Worm (Caenorhabditis elegans) whole organism, midembryonic: ENCODE data around the gene clec-166.

Experiments
- T22C8.4 ChIP-seq: fragments of 200-800 bp; sonication (Bioruptor generic); IDR thresholded peaks from 2 replicates; pipeline ENCODE4 v1.3.6; 2022; ENCODE audit warnings: missing genetic modification characterization, missing compliant biosample characterization
- cog-1 ChIP-seq: sonication (generic microtip); optimal IDR thresholded peaks from 2 replicates; lab custom pipeline; 2016; ENCODE audit warnings: missing genetic modification characterization, missing compliant biosample characterization
- flt-1 ChIP-seq: fragments of 200-800 bp; sonication (Bioruptor generic); IDR thresholded peaks from 2 replicates; pipeline ENCODE4 v1.3.6; 2022; ENCODE audit warnings: missing genetic modification characterization, missing compliant biosample characterization
- klf-2 ChIP-seq: fragments of 200-800 bp; sonication (Bioruptor generic); conservative IDR thresholded peaks from 2 replicates; pipeline ENCODE4 v1.3.6; 2022; ENCODE audit warnings: missing genetic modification reagents, missing genetic modification characterization, missing compliant biosample characterization
- med-1 ChIP-seq: sonication (generic microtip); optimal IDR thresholded peaks from 2 replicates; lab custom pipeline; 2017; ENCODE audit warnings: missing genetic modification characterization, mild to moderate bottlenecking, missing compliant biosample characterization, antibody characterized with exemption, missing genetic modification reagents; ENCODE audit not compliant: insufficient read depth
- ref-1 ChIP-seq: fragments of 200-800 bp; sonication (Bioruptor generic); conservative IDR thresholded peaks from 2 replicates; pipeline ENCODE4 v1.3.6; 2022; ENCODE audit warnings: missing genetic modification reagents, missing genetic modification characterization, missing compliant biosample characterization
- tab-1 ChIP-seq: fragments of 200-800 bp; sonication (Bioruptor generic); IDR thresholded peaks from 2 replicates; pipeline ENCODE4 v1.3.6; 2022; ENCODE audit warnings: missing genetic modification characterization, missing compliant biosample characterization
- ztf-23 ChIP-seq: fragments of 200-800 bp; sonication (Bioruptor generic); IDR thresholded peaks from 2 replicates; pipeline ENCODE4 v1.3.6; 2022; ENCODE audit warnings: missing genetic modification reagents, missing genetic modification characterization, missing compliant biosample characterization
- ztf-29 ChIP-seq: fragments of 200-800 bp; sonication (Bioruptor generic); IDR thresholded peaks from 2 replicates; pipeline ENCODE4 v1.3.6; 2022; ENCODE audit warnings: missing genetic modification reagents, missing genetic modification characterization, missing compliant biosample characterization

Gene clec-166

ce11 chrIV:1266138-1266537 is 15.0 kb upstream of the clec-166 start:
- TF ChIP-seq ztf-29 (GFP tag; lab: Robert Waterston, UW) (no peak), med-1 (GFP tag; lab: Kevin White, UChicago) (no peak), cog-1 (tag; lab: Kevin White, UChicago) (no peak), T22C8.4 (GFP tag; lab: Robert Waterston, UW) (no peak), flt-1 (no peak), tab-1 (GFP tag; lab: Robert Waterston, UW) (no peak), ztf-23 (GFP tag; lab: Robert Waterston, UW) (no peak), klf-2 (GFP tag; lab: Robert Waterston, UW) (no peak)

- no peak for TF ChIP-seq ztf-29 (GFP tag; lab: Robert Waterston, UW)
- no peak for TF ChIP-seq cog-1 (tag; lab: Kevin White, UChicago)
- TF ChIP-seq med-1 (GFP tag; lab: Kevin White, UChicago): no peak
- no peak for TF ChIP-seq ztf-23 (GFP tag; lab: Robert Waterston, UW)
- TF ChIP-seq ref-1 (GFP tag; lab: Robert Waterston, UW): no peak
- TF ChIP-seq tab-1 (GFP tag; lab: Robert Waterston, UW): no peak
- TF ChIP-seq flt-1: no peak
Measured at ce11 chrIV:1264928-1265327, 13.8 kb upstream of the clec-166 start, which contains the start of gene F38A1.13. Gene F38A1.13 (plus strand): TSS chrIV:1265228.

- no peak for TF ChIP-seq tab-1 (GFP tag; lab: Robert Waterston, UW)
Measured at ce11 chrIV:1261930-1262329, 10.8 kb upstream of the clec-166 start.

ce11 chrIV:1261024-1261423 is 9.9 kb upstream of the clec-166 start, which contains the start of gene clec-169:
Gene clec-169 (plus strand): TSS chrIV:1261324.
- TF ChIP-seq T22C8.4 (GFP tag; lab: Robert Waterston, UW): no peak
- TF ChIP-seq klf-2 (GFP tag; lab: Robert Waterston, UW): no peak
- no peak for TF ChIP-seq cog-1 (tag; lab: Kevin White, UChicago)
- no peak for TF ChIP-seq tab-1 (GFP tag; lab: Robert Waterston, UW)
- no peak for TF ChIP-seq ref-1 (GFP tag; lab: Robert Waterston, UW)
- TF ChIP-seq ztf-23 (GFP tag; lab: Robert Waterston, UW): no peak
- TF ChIP-seq flt-1: no peak
- TF ChIP-seq med-1 (GFP tag; lab: Kevin White, UChicago): no peak
- no peak for TF ChIP-seq ztf-29 (GFP tag; lab: Robert Waterston, UW)

ce11 chrIV:1260474-1260873 is 9.3 kb upstream of the clec-166 start:
- TF ChIP-seq flt-1 (no peak), ztf-29 (GFP tag; lab: Robert Waterston, UW) (no peak), ref-1 (GFP tag; lab: Robert Waterston, UW) (no peak), T22C8.4 (GFP tag; lab: Robert Waterston, UW) (no peak), med-1 (GFP tag; lab: Kevin White, UChicago) (no peak), klf-2 (GFP tag; lab: Robert Waterston, UW) (no peak), cog-1 (tag; lab: Kevin White, UChicago) (no peak), ztf-23 (GFP tag; lab: Robert Waterston, UW) (no peak), tab-1 (GFP tag; lab: Robert Waterston, UW) (no peak)

- no peak for TF ChIP-seq flt-1
- TF ChIP-seq cog-1 (tag; lab: Kevin White, UChicago): no peak
- no peak for TF ChIP-seq ztf-29 (GFP tag; lab: Robert Waterston, UW)
- no peak for TF ChIP-seq klf-2 (GFP tag; lab: Robert Waterston, UW)
- no peak for TF ChIP-seq tab-1 (GFP tag; lab: Robert Waterston, UW)
- TF ChIP-seq ref-1 (GFP tag; lab: Robert Waterston, UW): no peak
- TF ChIP-seq ztf-23 (GFP tag; lab: Robert Waterston, UW): no peak
- TF ChIP-seq T22C8.4 (GFP tag; lab: Robert Waterston, UW): no peak
- TF ChIP-seq med-1 (GFP tag; lab: Kevin White, UChicago): no peak
Measured at ce11 chrIV:1256723-1257122, 5.6 kb upstream of the clec-166 start, which contains the start of gene clec-168. Gene clec-168 (plus strand): TSS chrIV:1256969.

- TF ChIP-seq flt-1 (no peak), ztf-29 (GFP tag; lab: Robert Waterston, UW) (no peak), cog-1 (tag; lab: Kevin White, UChicago) (no peak), T22C8.4 (GFP tag; lab: Robert Waterston, UW) (no peak), klf-2 (GFP tag; lab: Robert Waterston, UW) (no peak), med-1 (GFP tag; lab: Kevin White, UChicago) (no peak)
Measured at ce11 chrIV:1255632-1256031, 4.5 kb upstream of the clec-166 start, which contains the start of gene clec-167. Gene clec-167 (minus strand): TSS chrIV:1255732.

ce11 chrIV:1246762-1247436 is 4.2 kb downstream of the clec-166 start, which contains the start of the genes clec-165 and F38A1.11:
Gene clec-165 (minus strand): TSS chrIV:1246886.
Gene F38A1.11 (plus strand): TSS chrIV:1247386.
- TF ChIP-seq T22C8.4 (GFP tag; lab: Robert Waterston, UW) (no peak), cog-1 (tag; lab: Kevin White, UChicago) (no peak), med-1 (GFP tag; lab: Kevin White, UChicago) (no peak), ztf-23 (GFP tag; lab: Robert Waterston, UW) (no peak), tab-1 (GFP tag; lab: Robert Waterston, UW) (no peak), klf-2 (GFP tag; lab: Robert Waterston, UW) (no peak), ref-1 (GFP tag; lab: Robert Waterston, UW) (no peak), flt-1 (no peak), ztf-29 (GFP tag; lab: Robert Waterston, UW) (no peak)

ce11 chrIV:1245244-1245643 is 5.9 kb downstream of the clec-166 start, which contains the start of gene F38A1.9:
Gene F38A1.9 (minus strand): TSS chrIV:1245344.
- TF ChIP-seq cog-1 (tag; lab: Kevin White, UChicago) (no peak), flt-1 (no peak), ref-1 (GFP tag; lab: Robert Waterston, UW) (no peak), med-1 (GFP tag; lab: Kevin White, UChicago) (no peak), T22C8.4 (GFP tag; lab: Robert Waterston, UW) (no peak), ztf-29 (GFP tag; lab: Robert Waterston, UW) (no peak), ztf-23 (GFP tag; lab: Robert Waterston, UW) (no peak), tab-1 (GFP tag; lab: Robert Waterston, UW) (no peak), klf-2 (GFP tag; lab: Robert Waterston, UW) (no peak)
